2 worm cellular contexts compared by ENCODE assay signal in genomic region chrV:1009037-1009436, ce11.
A peak's percentile ranks its signal among the peaks of the same experiment; 100 is the strongest.
TF ChIP-seq lines count a peak whose summit lies in the region.

No protein-coding gene starts in this region.

TF ChIP-seq in whole organism, L4 larva, 104 proteins besides CTCF, POLR2A, EP300 and RAD21:
- TF ChIP-seq set-16 (GFP tag; IDR thresholded peaks at IDR 0.05; lab: Robert Waterston, UW) (peak; percentile 80), nhr-111 (GFP tag; optimal IDR thresholded peaks at IDR 0.05; lab: Kevin White, UChicago) (no peak)

TF ChIP-seq in whole organism, young adult, 124 proteins besides CTCF, POLR2A, EP300 and RAD21:
- TF ChIP-seq nfyb-1 (GFP tag; IDR thresholded peaks at IDR 0.05; lab: Robert Waterston, UW) (no peak), zfh-2 (GFP tag; conservative IDR thresholded peaks at IDR 0.05; lab: Robert Waterston, UW) (peak; percentile 74), mes-4 (tag; optimal IDR thresholded peaks at IDR 0.05; lab: Kevin White, UChicago) (no peak)
